Fruit fly (Drosophila melanogaster) whole organism, embryonic: Measurements from ENCODE around the gene CG10431.
A peak's percentile ranks its signal among the peaks of the same experiment; 100 is the strongest.

Source experiments
- CG10147 ChIP-seq: fragments of 200-800 bp; sonication (Bioruptor generic); optimal IDR thresholded peaks from 2 replicates; lab custom pipeline; 2019; ENCODE audit warnings: missing biosample characterization, mild to moderate bottlenecking, missing genetic modification characterization, moderate library complexity
- CG10959 ChIP-seq: fragments of 200-800 bp; sonication (Bioruptor generic); IDR thresholded peaks from 2 replicates; pipeline ENCODE4 v1.3.6; 2022; ENCODE audit warnings: missing biosample characterization, missing genetic modification characterization
- CG11696 ChIP-seq: fragments of 200-800 bp; sonication (Bioruptor generic); IDR thresholded peaks from 2 replicates; pipeline ENCODE4 v1.3.6; 2022; ENCODE audit warnings: missing biosample characterization, missing genetic modification characterization
- CG12299 ChIP-seq: fragments of 200-800 bp; sonication (Bioruptor generic); optimal IDR thresholded peaks from 2 replicates; lab custom pipeline; 2018; ENCODE audit warnings: missing biosample characterization, mild to moderate bottlenecking, missing genetic modification characterization
- CG12659 ChIP-seq: fragments of 200-800 bp; sonication (Bioruptor generic); optimal IDR thresholded peaks from 3 replicates; lab custom pipeline; 2017; ENCODE audit warnings: mild to moderate bottlenecking, missing biosample characterization, missing genetic modification reagents, missing genetic modification characterization
- CG12744 ChIP-seq: fragments of 200-800 bp; sonication (Bioruptor generic); optimal IDR thresholded peaks from 2 replicates; lab custom pipeline; 2016; ENCODE audit warnings: missing biosample characterization, missing genetic modification characterization
- CG14860 ChIP-seq: fragments of 200-800 bp; sonication (Bioruptor generic); IDR thresholded peaks from 3 replicates; pipeline ENCODE4 v1.3.6; 2022; ENCODE audit warnings: missing biosample characterization, missing genetic modification characterization; ENCODE audit not compliant: partially characterized antibody
- CG15011 ChIP-seq: fragments of 200-800 bp; sonication (Bioruptor generic); optimal IDR thresholded peaks from 3 replicates; lab custom pipeline; 2018; ENCODE audit warnings: missing biosample characterization, mild to moderate bottlenecking, missing genetic modification characterization
- CG15073 ChIP-seq: fragments of 200-800 bp; sonication (Bioruptor generic); optimal IDR thresholded peaks from 2 replicates; lab custom pipeline; 2016; ENCODE audit warnings: missing biosample characterization, missing genetic modification characterization
- CG17361 ChIP-seq: fragments of 200-800 bp; sonication (Bioruptor generic); IDR thresholded peaks from 3 replicates; pipeline ENCODE4 v1.3.6; 2022; ENCODE audit warnings: missing biosample characterization, missing genetic modification characterization
- CG17802 ChIP-seq: fragments of 200-800 bp; sonication (Bioruptor generic); optimal IDR thresholded peaks from 2 replicates; lab custom pipeline; 2018; ENCODE audit warnings: missing biosample characterization, mild to moderate bottlenecking, missing genetic modification characterization, moderate library complexity
- CG18599 ChIP-seq: fragments of 200-800 bp; sonication (Bioruptor generic); optimal IDR thresholded peaks from 3 replicates; lab custom pipeline; 2017; ENCODE audit warnings: missing biosample characterization, missing genetic modification characterization, mild to moderate bottlenecking, moderate library complexity, missing genetic modification reagents
- CG32532 ChIP-seq: fragments of 200-800 bp; sonication (Bioruptor generic); IDR thresholded peaks from 2 replicates; pipeline ENCODE4 v1.3.6; 2022; ENCODE audit warnings: missing biosample characterization, missing genetic modification characterization
- CG32767 ChIP-seq: fragments of 200-800 bp; sonication (Bioruptor generic); IDR thresholded peaks from 2 replicates; pipeline ENCODE4 v1.3.6; 2022; ENCODE audit warnings: missing biosample characterization, missing genetic modification characterization
- CG3281 ChIP-seq: fragments of 200-800 bp; sonication (Bioruptor generic); optimal IDR thresholded peaks from 3 replicates; lab custom pipeline; 2017; ENCODE audit warnings: missing biosample characterization, mild to moderate bottlenecking, missing genetic modification characterization
- CG4328 ChIP-seq: fragments of 200-800 bp; sonication (Bioruptor generic); optimal IDR thresholded peaks from 3 replicates; lab custom pipeline; 2017; ENCODE audit warnings: missing biosample characterization, missing genetic modification reagents, missing genetic modification characterization
- CG4617 ChIP-seq: fragments of 200-800 bp; sonication (Bioruptor generic); optimal IDR thresholded peaks from 3 replicates; lab custom pipeline; 2016; ENCODE audit warnings: missing biosample characterization, missing genetic modification characterization, borderline replicate concordance
- CG6765 ChIP-seq: fragments of 200-800 bp; sonication (Bioruptor generic); optimal IDR thresholded peaks from 3 replicates; lab custom pipeline; 2017; ENCODE audit warnings: missing biosample characterization, mild to moderate bottlenecking, missing genetic modification characterization
- CG6791 ChIP-seq: fragments of 200-800 bp; sonication (Bioruptor generic); IDR thresholded peaks from 3 replicates; pipeline ENCODE4 v1.3.6; 2022; ENCODE audit warnings: missing biosample characterization, missing genetic modification characterization; ENCODE audit not compliant: partially characterized antibody
- CG7963 ChIP-seq: fragments of 200-800 bp; sonication (Bioruptor generic); IDR thresholded peaks from 3 replicates; pipeline ENCODE4 v1.3.6; 2022; ENCODE audit warnings: missing biosample characterization, missing genetic modification characterization; ENCODE audit not compliant: partially characterized antibody
- CG7987 ChIP-seq: fragments of 200-800 bp; sonication (Bioruptor generic); optimal IDR thresholded peaks from 2 replicates; lab custom pipeline; 2018; ENCODE audit warnings: missing biosample characterization, mild to moderate bottlenecking, missing genetic modification characterization, moderate library complexity
- CG8388 ChIP-seq: fragments of 200-800 bp; sonication (Bioruptor generic); optimal IDR thresholded peaks from 2 replicates; lab custom pipeline; 2019; ENCODE audit warnings: missing biosample characterization, mild to moderate bottlenecking, missing genetic modification characterization, moderate library complexity
- CG9437 ChIP-seq: fragments of 200-800 bp; sonication (Bioruptor generic); optimal IDR thresholded peaks from 2 replicates; lab custom pipeline; 2018; ENCODE audit warnings: missing biosample characterization, mild to moderate bottlenecking, missing genetic modification characterization
- CG9797 ChIP-seq: fragments of 200-800 bp; sonication (Bioruptor generic); optimal IDR thresholded peaks from 3 replicates; lab custom pipeline; 2018; ENCODE audit warnings: missing biosample characterization, mild to moderate bottlenecking, missing genetic modification characterization
- D ChIP-seq, 2 experiments: fragments of 200-800 bp in 1 of 2; fragments of >200 bp in 1 of 2; sonication (Bioruptor generic) in 1 of 2; optimal IDR thresholded peaks; 2 replicates in 1 of 2; 3 replicates in 1 of 2; lab custom pipeline; 2017; ENCODE audit warnings: mild to moderate bottlenecking in 1 of 2, missing biosample characterization in 1 of 2, missing genetic modification characterization in 1 of 2, missing genetic modification reagents in 1 of 2
- Dbx ChIP-seq: fragments of 200-800 bp; sonication (Bioruptor generic); IDR thresholded peaks from 3 replicates; pipeline ENCODE4 v1.3.6; 2022; ENCODE audit warnings: missing biosample characterization, missing genetic modification characterization
- E2f1 ChIP-seq: fragments of 200-800 bp; sonication (Bioruptor generic); IDR thresholded peaks from 2 replicates; pipeline ENCODE4 v1.3.6; 2022; ENCODE audit warnings: missing biosample characterization, missing genetic modification characterization
- HLH3B ChIP-seq: fragments of 200-800 bp; sonication (Bioruptor generic); IDR thresholded peaks from 2 replicates; pipeline ENCODE4 v1.3.6; 2022; ENCODE audit warnings: missing biosample characterization, missing genetic modification characterization
- HLH54F ChIP-seq: fragments of 200-800 bp; sonication (Bioruptor generic); optimal IDR thresholded peaks from 3 replicates; lab custom pipeline; 2016; ENCODE audit warnings: missing biosample characterization, missing genetic modification characterization
- HmgD ChIP-seq: fragments of 200-800 bp; sonication (Bioruptor generic); optimal IDR thresholded peaks from 3 replicates; lab custom pipeline; 2016; ENCODE audit warnings: missing biosample characterization, missing genetic modification characterization
- Hmr ChIP-seq: fragments of 200-800 bp; sonication (Bioruptor generic); optimal IDR thresholded peaks from 3 replicates; lab custom pipeline; 2017; ENCODE audit warnings: mild to moderate bottlenecking, missing biosample characterization, missing genetic modification reagents, missing genetic modification characterization
- Hsf ChIP-seq: fragments of 200-800 bp; sonication (Bioruptor generic); optimal IDR thresholded peaks from 3 replicates; lab custom pipeline; 2016; ENCODE audit warnings: missing biosample characterization, missing genetic modification characterization
- Myb ChIP-seq: fragments of 200-800 bp; sonication (Bioruptor generic); optimal IDR thresholded peaks from 2 replicates; lab custom pipeline; 2016; ENCODE audit warnings: missing biosample characterization, missing genetic modification characterization
- al ChIP-seq: fragments of 200-800 bp; sonication (Bioruptor generic); IDR thresholded peaks from 2 replicates; pipeline ENCODE4 v1.3.6; 2022; ENCODE audit warnings: missing biosample characterization, missing genetic modification characterization
- bowl ChIP-seq: fragments of 200-800 bp; sonication (Bioruptor generic); IDR thresholded peaks from 2 replicates; pipeline ENCODE4 v1.3.6; 2022; ENCODE audit warnings: missing biosample characterization, missing genetic modification characterization
- chinmo ChIP-seq: fragments of 200-800 bp; sonication (Bioruptor generic); IDR thresholded peaks from 4 replicates; pipeline ENCODE4 v1.3.6; 2022; ENCODE audit warnings: missing biosample characterization, missing genetic modification characterization; ENCODE audit not compliant: partially characterized antibody
- dmrt11E ChIP-seq: fragments of 200-800 bp; sonication (Bioruptor generic); optimal IDR thresholded peaks from 3 replicates; lab custom pipeline; 2018; ENCODE audit warnings: missing biosample characterization, mild to moderate bottlenecking, missing genetic modification characterization, moderate library complexity
- fd96Cb ChIP-seq: fragments of 200-800 bp; sonication (Bioruptor generic); optimal IDR thresholded peaks from 2 replicates; lab custom pipeline; 2018; ENCODE audit warnings: missing biosample characterization, mild to moderate bottlenecking, missing genetic modification characterization, moderate library complexity
- fu2 ChIP-seq: fragments of 200-800 bp; sonication (Bioruptor generic); optimal IDR thresholded peaks from 2 replicates; lab custom pipeline; 2016; ENCODE audit warnings: missing biosample characterization, missing genetic modification characterization
- h ChIP-seq: fragments of >200 bp; optimal IDR thresholded peaks from 2 replicates; lab custom pipeline; 2017
- jigr1 ChIP-seq: fragments of 200-800 bp; sonication (Bioruptor generic); IDR thresholded peaks from 3 replicates; pipeline ENCODE4 v1.3.6; 2022; ENCODE audit warnings: missing biosample characterization, missing genetic modification characterization
- lbe ChIP-seq: fragments of 200-800 bp; sonication (Bioruptor generic); optimal IDR thresholded peaks from 2 replicates; lab custom pipeline; 2016; ENCODE audit warnings: missing biosample characterization, mild to moderate bottlenecking, missing genetic modification characterization
- lilli ChIP-seq: fragments of 200-800 bp; sonication (Bioruptor generic); optimal IDR thresholded peaks from 3 replicates; lab custom pipeline; 2016; ENCODE audit warnings: missing biosample characterization, missing genetic modification characterization
- sim ChIP-seq: fragments of 200-800 bp; sonication (Bioruptor generic); IDR thresholded peaks from 2 replicates; pipeline ENCODE4 v1.3.6; 2022; ENCODE audit warnings: missing biosample characterization, missing genetic modification characterization
- slp2 ChIP-seq: fragments of 200-800 bp; sonication (Bioruptor generic); optimal IDR thresholded peaks from 2 replicates; lab custom pipeline; 2016; ENCODE audit warnings: missing biosample characterization, missing genetic modification characterization
- sna ChIP-seq: fragments of 200-800 bp; sonication (Bioruptor generic); IDR thresholded peaks from 2 replicates; pipeline ENCODE4 v1.3.6; 2022; ENCODE audit warnings: missing biosample characterization, missing genetic modification characterization; ENCODE audit not compliant: partially characterized antibody
- vnd ChIP-seq: fragments of 200-800 bp; sonication (Bioruptor generic); IDR thresholded peaks from 3 replicates; pipeline ENCODE4 v1.3.6; 2022; ENCODE audit warnings: missing biosample characterization, missing genetic modification characterization; ENCODE audit not compliant: partially characterized antibody

CG10431 gene

DNA sequence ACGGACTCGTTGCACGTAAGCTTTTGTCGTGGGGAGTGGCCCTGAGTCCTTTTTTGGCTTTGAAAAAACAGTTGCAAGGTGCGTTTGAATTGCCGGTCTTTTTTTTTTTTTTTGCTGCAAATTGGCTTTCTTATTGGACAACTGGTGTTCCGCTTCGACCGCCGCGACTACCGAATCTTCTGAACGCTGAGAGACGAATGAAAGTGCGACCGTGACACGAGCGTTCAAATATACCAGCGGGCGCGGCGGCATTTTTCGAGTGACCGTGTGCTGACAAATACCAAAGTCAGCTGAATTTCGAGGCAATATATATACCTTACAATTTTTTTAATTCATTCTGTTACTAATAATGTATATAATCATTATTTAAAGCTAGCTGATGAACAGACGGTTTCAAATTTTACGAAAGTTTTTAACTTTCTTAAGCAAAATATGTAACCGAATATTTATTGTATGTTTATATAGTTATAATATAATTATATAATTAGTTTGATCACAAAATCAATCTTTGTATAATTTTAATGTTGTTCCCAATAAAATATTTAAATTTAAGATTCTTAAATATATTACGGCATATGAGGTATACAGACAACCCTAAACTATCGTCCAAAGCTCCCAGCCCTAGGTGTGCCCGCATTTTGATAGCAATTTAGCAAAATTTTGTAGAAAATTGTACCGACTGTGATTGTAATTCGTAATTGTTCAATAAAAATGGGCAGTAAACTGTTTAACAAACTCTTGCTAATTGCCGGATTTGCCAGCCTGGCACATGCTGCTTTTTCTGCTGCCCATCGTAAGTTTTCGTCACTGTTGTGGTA, 12.8 kb downstream of the CG10431 start, which contains the start of the genes Swip-1 and EMC5 (continued):
- 0 out of 2 replicates have a peak, but pooled peaks have one; percentile 53 for TF ChIP-seq sna
- TF ChIP-seq fd96Cb (tag; lab: Kevin White, UChicago) = peak; percentile 55
- TF ChIP-seq jigr1 (GFP tag; lab: Robert Waterston, UW) = peak; percentile 20; the same call in 1 of the 3 replicates
- TF ChIP-seq CG15073 = no peak
- TF ChIP-seq vnd = peak; percentile 53; the same call in 1 of the 3 replicates
- TF ChIP-seq HLH54F = peak; percentile 12
- TF ChIP-seq CG8388 (GFP tag; lab: Kevin White, UChicago) = peak; percentile 62
- peak; percentile 52 for TF ChIP-seq CG4617 (GFP tag; lab: Kevin White, UChicago)
- peak; percentile 30 for TF ChIP-seq HmgD
- peak; percentile 42; the same call in 1 of the 2 replicates for TF ChIP-seq al (GFP tag; lab: Robert Waterston, UW)
- TF ChIP-seq CG11696 (GFP tag; lab: Robert Waterston, UW) = no peak; the same call in 1 of the 2 replicates
- TF ChIP-seq Hmr = peak; percentile 58
- no peak for TF ChIP-seq D (optimal IDR thresholded peaks at IDR 0.05; lab: Kevin White, UChicago)
- TF ChIP-seq D (GFP tag; optimal IDR thresholded peaks at IDR 0.05; lab: Kevin White, UChicago) = peak; percentile 14
- TF ChIP-seq slp2 = no peak
- peak; percentile 58 for TF ChIP-seq CG9437 (GFP tag; lab: Kevin White, UChicago)
- no peak for TF ChIP-seq CG6765
- TF ChIP-seq sim (GFP tag; lab: Robert Waterston, UW) = no peak
- peak; percentile 27 for TF ChIP-seq CG12299 (tag; lab: Kevin White, UChicago)
- no peak for TF ChIP-seq CG10959
- peak; percentile 52; the same call in 1 of the 2 replicates for TF ChIP-seq HLH3B
- no peak for TF ChIP-seq Myb (GFP tag; lab: Kevin White, UChicago)
- TF ChIP-seq CG7987 (GFP tag; lab: Kevin White, UChicago) = no peak
- TF ChIP-seq h (lab: Kevin White, UChicago) = no peak
- TF ChIP-seq chinmo (GFP tag; lab: Robert Waterston, UW) = 0 out of 4 replicates have a peak, but pooled peaks have one; percentile 17
- TF ChIP-seq CG7963 (GFP tag; lab: Robert Waterston, UW) = peak; percentile 24; the same call in 1 of the 3 replicates
- TF ChIP-seq CG14860 (GFP tag; lab: Robert Waterston, UW) = peak; percentile 21; the same call in 1 of the 3 replicates
- no peak for TF ChIP-seq Hsf (GFP tag; lab: Kevin White, UChicago)
- peak; percentile 69 for TF ChIP-seq Dbx
- peak; percentile 68 for TF ChIP-seq dmrt11E (tag; lab: Kevin White, UChicago)
- TF ChIP-seq bowl (GFP tag; lab: Robert Waterston, UW) = no peak
- no peak for TF ChIP-seq lbe (GFP tag; lab: Kevin White, UChicago)
- peak; percentile 47 for TF ChIP-seq CG18599 (GFP tag; lab: Kevin White, UChicago)
- peak; percentile 46 for TF ChIP-seq lilli (GFP tag; lab: Kevin White, UChicago)
- TF ChIP-seq CG6791 (GFP tag; lab: Robert Waterston, UW) = peak; percentile 58; the same call in 2 of the 3 replicates
- no peak for TF ChIP-seq fu2
- peak; percentile 77 for TF ChIP-seq CG9797 (GFP tag; lab: Kevin White, UChicago)
- TF ChIP-seq CG12744 (GFP tag; lab: Kevin White, UChicago) = no peak
- TF ChIP-seq CG3281 = peak; percentile 44
- TF ChIP-seq CG12659 (GFP tag; lab: Kevin White, UChicago) = peak; percentile 82
- peak; percentile 67; the same call in 1 of the 2 replicates for TF ChIP-seq CG32532 (GFP tag; lab: Robert Waterston, UW)
- 0 out of 2 replicates have a peak, but pooled peaks have one; percentile 13 for TF ChIP-seq CG32767 (GFP tag; lab: Robert Waterston, UW)
- TF ChIP-seq CG17361 (GFP tag; lab: Robert Waterston, UW) = peak; percentile 89
- peak; percentile 29; the same call in 1 of the 2 replicates for TF ChIP-seq E2f1 (GFP tag; lab: Robert Waterston, UW)
- peak; percentile 60 for TF ChIP-seq CG4328
- peak; percentile 23 for TF ChIP-seq CG10147 (GFP tag; lab: Kevin White, UChicago)
- no peak for TF ChIP-seq CG17802
- no peak for TF ChIP-seq CG15011 (GFP tag; lab: Kevin White, UChicago)
